Fruit fly (Drosophila melanogaster): ENCODE results near the gene Eh.

The Eh gene

DNA sequence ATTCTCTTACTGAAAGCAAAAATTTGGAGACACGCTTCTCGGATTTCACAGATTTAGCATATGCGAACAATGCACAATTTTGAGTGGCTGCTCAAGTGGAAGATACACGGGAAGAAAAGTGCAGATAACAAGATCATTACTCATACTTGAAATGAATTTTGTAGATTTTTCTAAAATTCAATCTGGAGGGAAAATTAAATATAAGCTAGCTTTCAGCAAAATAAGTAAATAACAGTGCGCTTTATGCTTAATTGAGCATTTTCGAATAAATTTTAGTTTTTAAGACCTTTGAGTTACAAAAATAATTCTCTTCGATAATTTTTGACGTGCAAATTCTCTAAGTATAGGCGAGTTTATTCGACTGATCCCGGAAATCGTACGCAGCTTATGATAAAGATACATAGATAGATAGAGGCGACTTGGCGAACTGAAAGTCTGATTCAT, 48.0 kb downstream of the Eh start (continued):
- TF ChIP-seq CG8319 (GFP tag; optimal IDR thresholded peaks at IDR 0.05) (no peak), OdsH (GFP tag; optimal IDR thresholded peaks at IDR 0.05) (peak; percentile 55), acj6 (GFP tag; optimal IDR thresholded peaks at IDR 0.05) (peak; percentile 47), dsx (GFP tag; optimal IDR thresholded peaks at IDR 0.05; ENCODE audit: poor library complexity, severe bottlenecking) (peak; percentile 69), Eip93F (GFP tag; optimal IDR thresholded peaks at IDR 0.05) (no peak), Hr38 (GFP tag; optimal IDR thresholded peaks at IDR 0.05) (no peak), lz (GFP tag; optimal IDR thresholded peaks at IDR 0.05) (peak; percentile 63), Gug (GFP tag; IDR thresholded peaks at IDR 0.05) (no peak)

DNA sequence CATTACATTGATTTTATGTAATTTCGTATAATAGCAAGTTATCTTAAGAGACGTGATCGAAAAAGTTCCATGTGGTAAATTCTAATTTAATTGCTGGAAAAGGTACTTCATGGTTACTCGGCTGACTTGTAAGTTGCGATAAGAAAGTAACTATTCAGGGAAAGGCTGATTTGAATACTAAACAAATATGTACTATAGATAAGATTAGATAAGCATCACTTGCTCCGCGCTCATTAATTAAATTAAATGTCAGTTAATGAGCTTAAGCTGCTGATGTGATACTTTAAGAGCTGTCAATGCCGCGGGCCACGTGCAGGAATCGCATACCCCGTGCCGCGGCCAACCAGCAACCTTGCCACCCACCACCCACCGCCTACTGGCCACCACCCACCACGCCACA, 48.6 kb downstream of the Eh start:
- TF ChIP-seq CG6276 (GFP tag; optimal IDR thresholded peaks at IDR 0.05): no peak
- TF ChIP-seq fkh (GFP tag; optimal IDR thresholded peaks at IDR 0.05): peak; percentile 19

All from whole organism, prepupa.